Worm (Caenorhabditis elegans) whole organism, L3 larva: ENCODE measurements around the gene R07B1.8.

Experiments used
- ama-1 ChIP-seq: fragments of 150-350 bp; optimal IDR thresholded peaks from 2 replicates; lab custom pipeline; 2018
- ceh-28 ChIP-seq: fragments of 150-350 bp; optimal IDR thresholded peaks from 2 replicates; lab custom pipeline; 2014; ENCODE audit warnings: missing biosample characterization, missing genetic modification reagents, missing genetic modification characterization
- ceh-9 ChIP-seq: sonication (generic microtip); optimal IDR thresholded peaks from 2 replicates; lab custom pipeline; 2018; ENCODE audit warnings: missing biosample characterization, missing genetic modification characterization
- mdl-1 ChIP-seq: fragments of 150-350 bp; optimal IDR thresholded peaks from 2 replicates; lab custom pipeline; 2014; ENCODE audit warnings: missing biosample characterization, missing genetic modification characterization
- nhr-11 ChIP-seq: fragments of 150-350 bp; optimal IDR thresholded peaks from 2 replicates; lab custom pipeline; 2014; ENCODE audit warnings: missing biosample characterization, missing genetic modification characterization
- nhr-76 ChIP-seq: fragments of 150-350 bp; sonication (generic microtip); optimal IDR thresholded peaks from 5 replicates; lab custom pipeline; 2014; ENCODE audit warnings: missing biosample characterization, missing genetic modification characterization
- ztf-4 ChIP-seq: fragments of 150-350 bp; optimal IDR thresholded peaks from 2 replicates; lab custom pipeline; 2014; ENCODE audit warnings: missing biosample characterization, missing genetic modification characterization

DNA sequence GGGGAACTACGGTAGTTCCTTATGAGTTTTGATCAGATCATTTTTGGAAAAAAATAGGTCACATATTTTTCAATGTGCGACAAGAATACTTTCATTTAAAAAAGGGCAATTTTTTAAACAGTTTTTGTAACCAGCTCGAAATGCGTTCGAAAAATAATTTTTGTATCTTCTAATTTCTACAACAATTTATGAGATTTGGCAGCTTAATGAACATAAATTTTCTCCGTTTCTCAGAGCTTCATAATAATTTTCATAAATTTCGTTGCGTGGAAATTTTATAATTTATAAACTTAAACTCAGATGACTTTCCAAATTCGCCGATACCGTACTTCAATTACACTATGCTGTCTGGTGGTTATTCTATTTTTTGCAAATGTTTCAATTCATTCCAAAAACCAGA, 22.4 kb upstream of the R07B1.8 start, which contains the start of gene F21G4.3:
- TF ChIP-seq ama-1 (no peak), ceh-9 (tag; lab: Kevin White, UChicago) (no peak), ceh-28 (tag; lab: Kevin White, UChicago) (no peak), ztf-4 (tag; lab: Kevin White, UChicago) (no peak), nhr-76 (tag; lab: Kevin White, UChicago) (no peak), mdl-1 (tag; lab: Kevin White, UChicago) (no peak), nhr-11 (tag; lab: Kevin White, UChicago) (no peak)
